Fruit fly (Drosophila melanogaster): ENCODE measurements around the gene CG33722.

Gene CG33722

DNA sequence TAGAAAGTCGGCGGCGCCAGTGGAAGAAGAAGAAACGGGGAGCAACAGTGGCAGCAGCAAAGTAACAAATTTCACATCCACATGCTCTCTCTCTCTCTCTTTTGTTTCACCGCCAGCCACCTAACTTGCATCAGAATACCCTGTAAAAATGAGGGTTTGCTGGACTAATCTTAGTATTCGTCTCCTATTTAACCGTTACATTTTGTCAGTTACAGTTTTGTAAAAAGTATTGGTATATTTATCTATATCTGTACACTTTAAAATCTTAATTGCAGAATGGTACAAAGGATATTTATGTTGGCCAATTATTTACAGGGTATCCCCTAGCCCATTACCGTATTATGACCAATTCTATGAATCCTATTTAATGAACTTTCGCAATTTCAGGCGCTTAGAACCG lies 10.0 kb upstream of the CG33722 start (continued):
- TF ChIP-seq Hr78 (GFP tag; optimal IDR thresholded peaks at IDR 0.05) (no peak), hbn (GFP tag; IDR thresholded peaks at IDR 0.05; ENCODE audit: partially characterized antibody) (no peak), oc (tag; optimal IDR thresholded peaks at IDR 0.05) (no peak), Optix (GFP tag; IDR thresholded peaks at IDR 0.05) (no peak), chn (GFP tag; optimal IDR thresholded peaks at IDR 0.05) (no peak), Hand (GFP tag; optimal IDR thresholded peaks at IDR 0.05) (no peak), gem (tag; optimal IDR thresholded peaks at IDR 0.05) (peak; percentile 61), peb (GFP tag; IDR thresholded peaks at IDR 0.05) (0 out of 2 replicates have a peak, but pooled peaks have one; percentile 14), CG7357 (GFP tag; IDR thresholded peaks at IDR 0.05) (no peak), CG6765 (GFP tag; optimal IDR thresholded peaks at IDR 0.05) (no peak), CG16779 (GFP tag; IDR thresholded peaks at IDR 0.05) (no peak), HLH3B (GFP tag; IDR thresholded peaks at IDR 0.05) (peak; percentile 21; the same call in 1 of the 2 replicates), tx (GFP tag; optimal IDR thresholded peaks at IDR 0.05) (no peak), Sox102F (GFP tag; optimal IDR thresholded peaks at IDR 0.05) (peak; percentile 64), CG43689 (GFP tag; IDR thresholded peaks at IDR 0.05) (no peak), toy (GFP tag; IDR thresholded peaks at IDR 0.05) (no peak), psq (GFP tag; optimal IDR thresholded peaks at IDR 0.05) (no peak), eve (GFP tag; optimal IDR thresholded peaks at IDR 0.05) (no peak), unpg (GFP tag; optimal IDR thresholded peaks at IDR 0.05) (peak; percentile 10), ewg (GFP tag; optimal IDR thresholded peaks at IDR 0.05) (no peak), Gug (GFP tag; IDR thresholded peaks at IDR 0.05) (no peak), ab (GFP tag; optimal IDR thresholded peaks at IDR 0.05) (no peak), CG7271 (tag; optimal IDR thresholded peaks at IDR 0.05) (no peak), CG18476 (GFP tag; optimal IDR thresholded peaks at IDR 0.05) (no peak), gt (GFP tag; IDR thresholded peaks at IDR 0.05) (no peak), Stat92E (GFP tag; optimal IDR thresholded peaks at IDR 0.05) (no peak), rib (GFP tag; IDR thresholded peaks at IDR 0.05) (no peak), CG8765 (GFP tag; IDR thresholded peaks at IDR 0.05) (no peak), Lhr (GFP tag; optimal IDR thresholded peaks at IDR 0.05) (no peak), BEAF-32 (GFP tag; optimal IDR thresholded peaks at IDR 0.05) (no peak), sug (tag; optimal IDR thresholded peaks at IDR 0.05) (no peak), E2f2 (GFP tag; IDR thresholded peaks at IDR 0.05) (no peak), tll (GFP tag; optimal IDR thresholded peaks at IDR 0.05) (no peak), CG32532 (GFP tag; IDR thresholded peaks at IDR 0.05) (no peak), fd102C (GFP tag; optimal IDR thresholded peaks at IDR 0.05) (no peak), H15 (GFP tag; IDR thresholded peaks at IDR 0.05) (no peak), CG30431 (GFP tag; optimal IDR thresholded peaks at IDR 0.05) (no peak), nmo (GFP tag; optimal IDR thresholded peaks at IDR 0.05) (no peak), hb (GFP tag; IDR thresholded peaks at IDR 0.05; ENCODE audit: partially characterized antibody) (no peak), mam (GFP tag; optimal IDR thresholded peaks at IDR 0.05) (no peak), sim (GFP tag; IDR thresholded peaks at IDR 0.05) (no peak), Tbp (GFP tag; optimal IDR thresholded peaks at IDR 0.05) (no peak), aop (GFP tag; IDR thresholded peaks at IDR 0.05) (no peak), HmgD (GFP tag; optimal IDR thresholded peaks at IDR 0.05) (no peak), Hr39 (optimal IDR thresholded peaks at IDR 0.05) (no peak), zfh2 (GFP tag; optimal IDR thresholded peaks at IDR 0.05) (no peak), bsh (GFP tag; optimal IDR thresholded peaks at IDR 0.05) (peak in 1 of 2 experiments; percentile 63), CG6654 (GFP tag; optimal IDR thresholded peaks at IDR 0.05) (no peak), sens-2 (GFP tag; IDR thresholded peaks at IDR 0.05) (no peak), chinmo (GFP tag; IDR thresholded peaks at IDR 0.05; ENCODE audit: partially characterized antibody) (no peak), D (optimal IDR thresholded peaks at IDR 0.05) (no peak), D (GFP tag; optimal IDR thresholded peaks at IDR 0.05) (peak; percentile 28)
